Fruit fly (Drosophila melanogaster): Measurements from ENCODE around the gene CG8833.

DNA sequence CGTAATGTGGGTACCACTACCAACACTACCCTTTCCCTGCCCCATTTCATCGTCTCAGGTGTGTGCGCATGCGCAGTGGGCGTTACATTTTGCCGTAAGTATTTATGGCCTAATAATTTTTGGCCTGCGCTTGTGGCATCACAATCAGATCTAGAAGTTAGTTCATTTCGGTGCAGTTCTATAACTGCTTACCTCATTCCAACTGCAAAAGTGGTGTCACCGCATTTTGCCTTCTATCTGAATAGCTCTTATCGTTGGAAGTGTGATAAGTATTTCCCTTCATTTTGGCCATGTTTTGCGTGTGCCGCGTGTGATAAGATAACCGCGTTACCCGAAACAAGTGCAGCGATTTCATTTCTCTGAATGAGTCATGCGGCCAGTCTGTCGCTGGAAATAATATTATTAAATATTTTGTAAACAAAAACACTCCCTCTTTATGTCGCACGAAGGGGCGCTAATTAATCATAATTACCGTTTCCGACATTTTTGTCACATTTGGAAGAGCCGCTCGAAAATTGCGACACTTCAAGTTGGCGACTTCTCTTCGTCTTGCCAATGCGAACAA is 23.8 kb upstream of the CG8833 start:
- TF ChIP-seq CG32121 (GFP tag; IDR thresholded peaks at IDR 0.05) (no peak), EcR (GFP tag; optimal IDR thresholded peaks at IDR 0.05) (no peak), Snoo (tag; optimal IDR thresholded peaks at IDR 0.05) (no peak), CG10348 (GFP tag; IDR thresholded peaks at IDR 0.05) (no peak), CG17806 (tag; optimal IDR thresholded peaks at IDR 0.05) (no peak), Ets98B (GFP tag; IDR thresholded peaks at IDR 0.05) (no peak), rn (GFP tag; IDR thresholded peaks at IDR 0.05) (no peak), fd96Ca (GFP tag; IDR thresholded peaks at IDR 0.05) (no peak), CG13204 (GFP tag; optimal IDR thresholded peaks at IDR 0.05) (no peak)

Measured in whole organism, pupa.